Worm (Caenorhabditis elegans): ENCODE measurements around the gene Y39G8B.7.
A peak's percentile ranks its signal among the peaks of the same experiment; 100 is the strongest.

The Y39G8B.7 gene

ce11 chrII:13976161-13976560 lies 18.7 kb downstream of the Y39G8B.7 start, which contains the start of gene Y39G8B.2 (continued):
- peak; percentile 59 for TF ChIP-seq dve-1 (tag; optimal IDR thresholded peaks at IDR 0.05)
- no peak for TF ChIP-seq nhr-11 (tag; optimal IDR thresholded peaks at IDR 0.05)
- TF ChIP-seq gmeb-2 (tag; optimal IDR thresholded peaks at IDR 0.05) = peak; percentile 20
- TF ChIP-seq npax-4 (tag; optimal IDR thresholded peaks at IDR 0.05) = no peak
- TF ChIP-seq ceh-24 (tag; optimal IDR thresholded peaks at IDR 0.05) = no peak
- no peak for TF ChIP-seq pax-1 (tag; optimal IDR thresholded peaks at IDR 0.05)
- TF ChIP-seq F13H6.1 (tag; optimal IDR thresholded peaks at IDR 0.05) = no peak
- TF ChIP-seq pat-9 (tag; optimal IDR thresholded peaks at IDR 0.05) = peak; percentile 8
- TF ChIP-seq zip-5 (tag; optimal IDR thresholded peaks at IDR 0.05) = no peak
- no peak for TF ChIP-seq T23F11.4 (GFP tag; optimal IDR thresholded peaks at IDR 0.05)
- TF ChIP-seq ceh-19 (GFP tag; optimal IDR thresholded peaks at IDR 0.05) = no peak
- TF ChIP-seq ceh-34 (tag; optimal IDR thresholded peaks at IDR 0.05) = peak; percentile 76
- peak; percentile 82 for TF ChIP-seq ref-2 (tag; optimal IDR thresholded peaks at IDR 0.05)
- TF ChIP-seq dmd-4 (tag; optimal IDR thresholded peaks at IDR 0.05; ENCODE audit: borderline replicate concordance) = no peak
- TF ChIP-seq pqm-1 (tag; optimal IDR thresholded peaks at IDR 0.05) = no peak
- TF ChIP-seq hlh-8 (tag; optimal IDR thresholded peaks at IDR 0.05) = no peak
- no peak for TF ChIP-seq che-1 (tag; optimal IDR thresholded peaks at IDR 0.05)
- TF ChIP-seq fkh-10 (GFP tag; optimal IDR thresholded peaks at IDR 0.05) = no peak
- peak; percentile 9 for TF ChIP-seq lin-11 (tag; optimal IDR thresholded peaks at IDR 0.05)
- no peak for TF ChIP-seq tbx-7 (tag; optimal IDR thresholded peaks at IDR 0.05)

- TF ChIP-seq pag-3 (tag; optimal IDR thresholded peaks at IDR 0.05; ENCODE audit: borderline replicate concordance) (no peak), madf-2 (tag; optimal IDR thresholded peaks at IDR 0.05) (no peak), unc-42 (tag; optimal IDR thresholded peaks at IDR 0.05) (no peak), pax-1 (tag; optimal IDR thresholded peaks at IDR 0.05) (no peak), rnt-1 (tag; optimal IDR thresholded peaks at IDR 0.05) (no peak), dve-1 (tag; optimal IDR thresholded peaks at IDR 0.05) (peak; percentile 45), elt-4 (tag; optimal IDR thresholded peaks at IDR 0.05) (no peak), ceh-45 (GFP tag; IDR thresholded peaks at IDR 0.05) (no peak)
Observed at ce11 chrII:13974136-13974535, 20.7 kb downstream of the Y39G8B.7 start.

- no peak for TF ChIP-seq unc-55 (GFP tag; optimal IDR thresholded peaks at IDR 0.05)
- no peak for TF ChIP-seq ets-4 (tag; optimal IDR thresholded peaks at IDR 0.05)
- no peak for TF ChIP-seq sdc-2 (tag; optimal IDR thresholded peaks at IDR 0.05)
- no peak for TF ChIP-seq K02D7.2 (tag; optimal IDR thresholded peaks at IDR 0.05)
Observed at ce11 chrII:13973514-13973913, 21.3 kb downstream of the Y39G8B.7 start, which contains the start of gene Y39G8B.1. Gene Y39G8B.1, minus strand, starts transcription at chrII:13973812.

ce11 chrII:13972199-13972598 lies 22.6 kb downstream of the Y39G8B.7 start:
- TF ChIP-seq madf-2 (tag; optimal IDR thresholded peaks at IDR 0.05) (no peak), mec-3 (tag; optimal IDR thresholded peaks at IDR 0.05; ENCODE audit: borderline replicate concordance) (no peak), eyg-1 (tag; optimal IDR thresholded peaks at IDR 0.05) (no peak), sdc-2 (tag; optimal IDR thresholded peaks at IDR 0.05) (no peak), ama-1 (optimal IDR thresholded peaks at IDR 0.05) (no peak), Y22D7AL.16 (tag; optimal IDR thresholded peaks at IDR 0.05) (no peak), zip-5 (tag; optimal IDR thresholded peaks at IDR 0.05) (no peak), nfya-1 (tag; optimal IDR thresholded peaks at IDR 0.05) (no peak), odd-2 (tag; optimal IDR thresholded peaks at IDR 0.05) (no peak), elt-4 (tag; optimal IDR thresholded peaks at IDR 0.05) (no peak), ceh-34 (tag; optimal IDR thresholded peaks at IDR 0.05) (no peak), dmd-4 (tag; optimal IDR thresholded peaks at IDR 0.05; ENCODE audit: borderline replicate concordance) (no peak), ahr-1 (tag; optimal IDR thresholded peaks at IDR 0.05) (no peak), lin-11 (tag; optimal IDR thresholded peaks at IDR 0.05) (no peak), hlh-8 (tag; optimal IDR thresholded peaks at IDR 0.05) (no peak), T23F11.4 (GFP tag; optimal IDR thresholded peaks at IDR 0.05) (no peak), syd-9 (tag; optimal IDR thresholded peaks at IDR 0.05) (no peak)
